Worm (Caenorhabditis elegans) whole organism, L4 larva: ENCODE data around the gene ubc-19.
A peak's percentile ranks its signal among the peaks of the same experiment; 100 is the strongest.

ENCODE experiments used
- D1046.2 ChIP-seq: fragments of 200-800 bp; sonication (Bioruptor generic); IDR thresholded peaks from 2 replicates; pipeline ENCODE4 v1.3.6; 2022; ENCODE audit warnings: missing genetic modification characterization, missing compliant biosample characterization
- F26F4.8 ChIP-seq: fragments of 200-800 bp; sonication (Bioruptor generic); conservative IDR thresholded peaks from 2 replicates; pipeline ENCODE4 v1.3.6; 2022; ENCODE audit warnings: missing genetic modification characterization, missing compliant biosample characterization
- F37D6.2 ChIP-seq: sonication (generic microtip); optimal IDR thresholded peaks from 2 replicates; lab custom pipeline; 2016; ENCODE audit warnings: mild to moderate bottlenecking, missing genetic modification characterization, missing compliant biosample characterization
- F44E2.7 ChIP-seq: fragments of 200-800 bp; sonication (Bioruptor generic); IDR thresholded peaks from 2 replicates; pipeline ENCODE4 v2.1.2; 2022; ENCODE audit warnings: missing genetic modification characterization, missing compliant biosample characterization
- F49E8.2 ChIP-seq: sonication (generic microtip); optimal IDR thresholded peaks from 2 replicates; lab custom pipeline; 2016; ENCODE audit warnings: missing compliant biosample characterization, mild to moderate bottlenecking, missing genetic modification characterization, borderline replicate concordance
- Y48G9A.11 ChIP-seq: fragments of 200-800 bp; sonication (Bioruptor generic); IDR thresholded peaks from 2 replicates; pipeline ENCODE4 v1.3.6; 2022; ENCODE audit warnings: missing genetic modification reagents, missing genetic modification characterization, missing compliant biosample characterization
- Y5F2A.4 ChIP-seq: fragments of 200-800 bp; sonication (Bioruptor generic); optimal IDR thresholded peaks from 2 replicates; lab custom pipeline; 2018; ENCODE audit warnings: mild to moderate bottlenecking, missing genetic modification characterization, missing compliant biosample characterization
- ZK546.5 ChIP-seq, 2 experiments: sonication (generic microtip); optimal IDR thresholded peaks; 2 replicates each; lab custom pipeline; 2017; ENCODE audit warnings: missing biosample characterization in 2 of 2, missing genetic modification characterization in 2 of 2
- aha-1 ChIP-seq: fragments of 150-350 bp; peaks from one replicate; lab custom pipeline; 2014; ENCODE audit warnings: missing biosample characterization, missing genetic modification characterization
- ama-1 ChIP-seq: fragments of 150-350 bp; optimal IDR thresholded peaks from 2 replicates; lab custom pipeline; 2014; ENCODE audit warnings: inconsistent platforms, mixed read lengths
- arid-1 ChIP-seq: fragments of 200-800 bp; sonication (Bioruptor generic); conservative IDR thresholded peaks from 2 replicates; pipeline ENCODE4 v1.3.6; 2022; ENCODE audit warnings: missing genetic modification reagents, missing genetic modification characterization, missing compliant biosample characterization
- attf-4 ChIP-seq: sonication (generic microtip); optimal IDR thresholded peaks from 3 replicates; lab custom pipeline; 2017; ENCODE audit warnings: missing biosample characterization, missing genetic modification characterization
- ceh-20 ChIP-seq: fragments of 200-800 bp; sonication (Bioruptor generic); IDR thresholded peaks from 2 replicates; pipeline ENCODE4 v1.3.6; 2022; ENCODE audit warnings: missing genetic modification reagents, missing genetic modification characterization, missing compliant biosample characterization
- cey-2 ChIP-seq: sonication (generic microtip); optimal IDR thresholded peaks from 3 replicates; lab custom pipeline; 2017; ENCODE audit warnings: missing genetic modification characterization, mild to moderate bottlenecking, missing compliant biosample characterization, antibody characterized with exemption, borderline replicate concordance; ENCODE audit not compliant: insufficient read depth
- daf-8 ChIP-seq: fragments of 200-800 bp; sonication (Bioruptor generic); IDR thresholded peaks from 2 replicates; pipeline ENCODE4 v1.3.6; 2022; ENCODE audit warnings: missing genetic modification characterization, missing compliant biosample characterization
- dmd-8 ChIP-seq: fragments of 200-800 bp; sonication (Bioruptor generic); IDR thresholded peaks from 2 replicates; pipeline ENCODE4 v1.3.6; 2022; ENCODE audit warnings: missing genetic modification characterization, missing compliant biosample characterization
- dmd-9 ChIP-seq: fragments of 200-800 bp; sonication (Bioruptor generic); IDR thresholded peaks from 2 replicates; pipeline ENCODE4 v1.3.6; 2022; ENCODE audit warnings: missing genetic modification reagents, missing genetic modification characterization, missing compliant biosample characterization
- egl-27 ChIP-seq: sonication (generic microtip); optimal IDR thresholded peaks from 3 replicates; lab custom pipeline; 2017; ENCODE audit warnings: missing biosample characterization, missing genetic modification reagents, missing genetic modification characterization
- egl-43 ChIP-seq: fragments of 200-800 bp; sonication (Bioruptor generic); IDR thresholded peaks from 2 replicates; pipeline ENCODE4 v1.3.6; 2022; ENCODE audit warnings: missing genetic modification reagents, missing genetic modification characterization, missing compliant biosample characterization
- gei-8 ChIP-seq: fragments of 200-800 bp; sonication (Bioruptor generic); optimal IDR thresholded peaks from 2 replicates; lab custom pipeline; 2018; ENCODE audit warnings: mild to moderate bottlenecking, missing genetic modification characterization, missing compliant biosample characterization
- hlh-11 ChIP-seq: fragments of 200-800 bp; sonication (Bioruptor generic); optimal IDR thresholded peaks from 2 replicates; lab custom pipeline; 2018; ENCODE audit warnings: mild to moderate bottlenecking, missing genetic modification characterization, missing compliant biosample characterization
- hmg-1.1 ChIP-seq: fragments of 200-800 bp; sonication (Bioruptor generic); IDR thresholded peaks from 2 replicates; pipeline ENCODE4 v1.3.6; 2022; ENCODE audit warnings: missing genetic modification reagents, missing genetic modification characterization, missing compliant biosample characterization
- jun-1 ChIP-seq: fragments of 150-350 bp; optimal IDR thresholded peaks from 2 replicates; lab custom pipeline; 2014; ENCODE audit warnings: missing biosample characterization, missing genetic modification reagents, missing genetic modification characterization
- lim-7 ChIP-seq: fragments of 200-800 bp; sonication (Bioruptor generic); IDR thresholded peaks from 2 replicates; pipeline ENCODE4 v1.3.6; 2022; ENCODE audit warnings: missing genetic modification characterization, missing compliant biosample characterization
- lin-1 ChIP-seq: fragments of 200-800 bp; sonication (Bioruptor generic); IDR thresholded peaks from 2 replicates; pipeline ENCODE4 v1.3.6; 2022; ENCODE audit warnings: missing genetic modification reagents, missing genetic modification characterization, missing compliant biosample characterization
- lin-15B ChIP-seq: fragments of 150-350 bp; sonication (generic microtip); optimal IDR thresholded peaks from 3 replicates; lab custom pipeline; 2014; ENCODE audit warnings: missing biosample characterization, missing genetic modification characterization
- lin-29 ChIP-seq: fragments of 200-800 bp; sonication (Bioruptor generic); IDR thresholded peaks from 2 replicates; pipeline ENCODE4 v1.3.6; 2022; ENCODE audit warnings: missing genetic modification reagents, missing genetic modification characterization, missing compliant biosample characterization
- madf-9 ChIP-seq: fragments of 200-800 bp; sonication (Bioruptor generic); conservative IDR thresholded peaks from 2 replicates; pipeline ENCODE4 v1.3.6; 2022; ENCODE audit warnings: missing genetic modification reagents, missing genetic modification characterization, missing compliant biosample characterization
- nhr-10 ChIP-seq: fragments of 150-350 bp; optimal IDR thresholded peaks from 2 replicates; lab custom pipeline; 2014; ENCODE audit warnings: missing biosample characterization, missing genetic modification characterization
- nhr-102 ChIP-seq: sonication (generic microtip); optimal IDR thresholded peaks from 2 replicates; lab custom pipeline; 2016; ENCODE audit warnings: mild to moderate bottlenecking, missing genetic modification characterization, moderate library complexity, missing compliant biosample characterization
- nhr-48 ChIP-seq: sonication (generic microtip); optimal IDR thresholded peaks from 2 replicates; lab custom pipeline; 2016; ENCODE audit warnings: mild to moderate bottlenecking, missing genetic modification characterization, missing compliant biosample characterization
- nhr-6 ChIP-seq: fragments of 150-350 bp; optimal IDR thresholded peaks from 2 replicates; lab custom pipeline; 2014; ENCODE audit warnings: missing biosample characterization, missing genetic modification characterization
- nhr-77 ChIP-seq: fragments of 150-350 bp; optimal IDR thresholded peaks from 2 replicates; lab custom pipeline; 2014; ENCODE audit warnings: missing biosample characterization, missing genetic modification characterization
- sdz-12 ChIP-seq: fragments of 200-800 bp; sonication (Bioruptor generic); optimal IDR thresholded peaks from 2 replicates; lab custom pipeline; 2018; ENCODE audit warnings: mild to moderate bottlenecking, missing genetic modification characterization, missing compliant biosample characterization
- set-16 ChIP-seq: fragments of 200-800 bp; sonication (Bioruptor generic); IDR thresholded peaks from 2 replicates; pipeline ENCODE4 v1.3.6; 2022; ENCODE audit warnings: missing genetic modification reagents, missing genetic modification characterization, missing compliant biosample characterization
- skn-1 ChIP-seq: fragments of 150-350 bp; optimal IDR thresholded peaks from 2 replicates; lab custom pipeline; 2014; ENCODE audit warnings: missing biosample characterization, missing genetic modification characterization
- snpc-1.2 ChIP-seq: fragments of 200-800 bp; sonication (Bioruptor generic); IDR thresholded peaks from 2 replicates; pipeline ENCODE4 v1.3.6; 2022; ENCODE audit warnings: missing genetic modification reagents, missing genetic modification characterization, missing compliant biosample characterization
- snpc-4 ChIP-seq: fragments of 150-350 bp; optimal IDR thresholded peaks from 2 replicates; lab custom pipeline; 2014; ENCODE audit warnings: missing biosample characterization, missing genetic modification characterization
- tra-1 ChIP-seq: fragments of 200-800 bp; sonication (Bioruptor generic); IDR thresholded peaks from 2 replicates; pipeline ENCODE4 v1.3.6; 2022; ENCODE audit warnings: missing genetic modification reagents, missing genetic modification characterization, missing compliant biosample characterization
- unc-39 ChIP-seq: sonication (generic microtip); optimal IDR thresholded peaks from 2 replicates; lab custom pipeline; 2017; ENCODE audit warnings: missing biosample characterization, missing genetic modification characterization
- vab-7 ChIP-seq: fragments of 200-800 bp; sonication (Bioruptor generic); IDR thresholded peaks from 2 replicates; pipeline ENCODE4 v1.3.6; 2022; ENCODE audit warnings: missing genetic modification reagents, missing genetic modification characterization, missing compliant biosample characterization
- zfp-2 ChIP-seq: sonication (generic microtip); optimal IDR thresholded peaks from 2 replicates; lab custom pipeline; 2016; ENCODE audit warnings: mild to moderate bottlenecking, missing genetic modification characterization, missing compliant biosample characterization
- zfp-3 ChIP-seq: fragments of 200-800 bp; sonication (Bioruptor generic); conservative IDR thresholded peaks from 2 replicates; pipeline ENCODE4 v1.3.6; 2022; ENCODE audit warnings: missing genetic modification reagents, missing genetic modification characterization, missing compliant biosample characterization
- ztf-11 ChIP-seq: fragments of 150-350 bp; optimal IDR thresholded peaks from 2 replicates; lab custom pipeline; 2014; ENCODE audit warnings: missing biosample characterization, missing genetic modification characterization
- ztf-7 ChIP-seq: fragments of 150-350 bp; optimal IDR thresholded peaks from 2 replicates; lab custom pipeline; 2014; ENCODE audit warnings: missing biosample characterization, missing genetic modification characterization

The ubc-19 gene

ce11 chrV:18729324-18729924 is 39.9 kb upstream of the ubc-19 start, which contains the start of gene asp-19:
asp-19 (minus strand) TSS chrV:18729374.
- no peak for TF ChIP-seq lin-15B (tag; lab: Kevin White, UChicago)
- TF ChIP-seq set-16 (GFP tag; lab: Robert Waterston, UW): peak; percentile 62
- no peak for TF ChIP-seq ztf-11

- TF ChIP-seq lin-29: no peak
- no peak for TF ChIP-seq tra-1 (GFP tag; lab: Robert Waterston, UW)
- TF ChIP-seq gei-8 (GFP tag; lab: Kevin White, UChicago): no peak
- no peak for TF ChIP-seq sdz-12 (GFP tag; lab: Kevin White, UChicago)
- TF ChIP-seq Y5F2A.4 (GFP tag; lab: Kevin White, UChicago): no peak
- TF ChIP-seq ama-1 (lab: Kevin White, UChicago): no peak
- TF ChIP-seq nhr-10 (tag; lab: Kevin White, UChicago): no peak
- no peak for TF ChIP-seq unc-39 (tag; lab: Kevin White, UChicago)
- no peak for TF ChIP-seq daf-8 (GFP tag; lab: Robert Waterston, UW)
- TF ChIP-seq dmd-8 (GFP tag; lab: Robert Waterston, UW): no peak
- TF ChIP-seq nhr-6: no peak
- TF ChIP-seq egl-27 (tag; lab: Kevin White, UChicago): no peak
- TF ChIP-seq zfp-2: no peak
- no peak for TF ChIP-seq F26F4.8 (GFP tag; lab: Robert Waterston, UW)
- TF ChIP-seq arid-1 (GFP tag; lab: Robert Waterston, UW): no peak
- no peak for TF ChIP-seq vab-7
- TF ChIP-seq cey-2 (tag; lab: Kevin White, UChicago): no peak
- no peak for TF ChIP-seq ceh-20 (GFP tag; lab: Robert Waterston, UW)
- no peak for TF ChIP-seq jun-1 (tag; lab: Kevin White, UChicago)
- no peak for TF ChIP-seq attf-4
Measured at ce11 chrV:18725858-18726257, 36.3 kb upstream of the ubc-19 start.

- peak; percentile 68 for TF ChIP-seq dmd-9 (GFP tag; lab: Robert Waterston, UW)
- 0 out of 2 replicates have a peak, but pooled peaks have one; percentile 22 for TF ChIP-seq Y48G9A.11 (GFP tag; lab: Robert Waterston, UW)
- peak; percentile 90 for TF ChIP-seq D1046.2
- TF ChIP-seq set-16 (GFP tag; lab: Robert Waterston, UW): peak; percentile 45; the same call in 1 of the 2 replicates
Measured at ce11 chrV:18724810-18725209, 35.2 kb upstream of the ubc-19 start.

- TF ChIP-seq ZK546.5 (tag; optimal IDR thresholded peaks at IDR 0.05; lab: Kevin White, UChicago): peak in 1 of 2 experiments; percentile 4
- TF ChIP-seq aha-1 (tag; lab: Kevin White, UChicago): peak; percentile 54
- TF ChIP-seq madf-9: no peak
Measured at ce11 chrV:18724076-18724475, 34.5 kb upstream of the ubc-19 start.

- TF ChIP-seq snpc-1.2 (GFP tag; lab: Robert Waterston, UW) (no peak), hlh-11 (tag; lab: Kevin White, UChicago) (no peak), zfp-2 (no peak), zfp-3 (GFP tag; lab: Robert Waterston, UW) (no peak), gei-8 (GFP tag; lab: Kevin White, UChicago) (no peak), egl-43 (GFP tag; lab: Robert Waterston, UW) (no peak), Y5F2A.4 (GFP tag; lab: Kevin White, UChicago) (no peak), ztf-7 (tag; lab: Kevin White, UChicago) (no peak), nhr-77 (tag; lab: Kevin White, UChicago) (peak; percentile 72), hmg-1.1 (GFP tag; lab: Robert Waterston, UW) (peak; percentile 57), lim-7 (GFP tag; lab: Robert Waterston, UW) (no peak), nhr-102 (tag; lab: Kevin White, UChicago) (no peak), lin-29 (no peak; the same call in none of the 2 replicates), lin-1 (GFP tag; lab: Robert Waterston, UW) (no peak), snpc-4 (tag; lab: Kevin White, UChicago) (peak; percentile 47), F44E2.7 (no peak), skn-1 (tag; lab: Kevin White, UChicago) (no peak), F49E8.2 (no peak), nhr-48 (tag; lab: Kevin White, UChicago) (no peak), D1046.2 (no peak), F37D6.2 (tag; lab: Kevin White, UChicago) (peak; percentile 82)
Measured at ce11 chrV:18723604-18724003, 34.0 kb upstream of the ubc-19 start.
